Worm (Caenorhabditis elegans): Measurements from ENCODE around the gene str-181.

- no peak for TF ChIP-seq sea-1 (GFP tag; conservative IDR thresholded peaks at IDR 0.05)
- TF ChIP-seq ama-1 (optimal IDR thresholded peaks at IDR 0.05): no peak
Measured at ce11 chrV:12752407-12752806, 33.9 kb upstream of the str-181 start, which contains the start of gene C15C8.8.
